Worm (Caenorhabditis elegans): ENCODE results near the gene gipc-1.
A peak's percentile ranks its signal among the peaks of the same experiment; 100 is the strongest.

gipc-1 gene

ce11 chrIII:4875663-4876062 lies 5.1 kb downstream of the gipc-1 start:
- peak in 1 of 3 experiments; percentile 61 for TF ChIP-seq lin-35 (GFP tag; optimal IDR thresholded peaks at IDR 0.05)
- no peak for TF ChIP-seq let-526 (GFP tag; IDR thresholded peaks at IDR 0.05)

- TF ChIP-seq egrh-3 (GFP tag; IDR thresholded peaks at IDR 0.05) = no peak
- peak; percentile 48; the same call in 1 of the 2 replicates for TF ChIP-seq D2030.7 (GFP tag; IDR thresholded peaks at IDR 0.05)
- peak; percentile 69 for TF ChIP-seq lin-54 (GFP tag; optimal IDR thresholded peaks at IDR 0.05)
- TF ChIP-seq him-1 (tag; optimal IDR thresholded peaks at IDR 0.05) = peak; percentile 15
- TF ChIP-seq B0019.2 (GFP tag; conservative IDR thresholded peaks at IDR 0.05) = no peak
- TF ChIP-seq lin-35 (GFP tag; optimal IDR thresholded peaks at IDR 0.05) = peak in 1 of 3 experiments; percentile 52
- no peak for TF ChIP-seq tbx-9 (tag; optimal IDR thresholded peaks at IDR 0.05; ENCODE audit: borderline replicate concordance)
- no peak for TF ChIP-seq hmg-20 (GFP tag; IDR thresholded peaks at IDR 0.05)
- TF ChIP-seq lsl-1 (GFP tag; optimal IDR thresholded peaks at IDR 0.05) = peak; percentile 37
- no peak for TF ChIP-seq athp-1 (tag; optimal IDR thresholded peaks at IDR 0.05)
- no peak for TF ChIP-seq nhr-27 (tag; optimal IDR thresholded peaks at IDR 0.05)
- no peak for TF ChIP-seq ceh-27 (GFP tag; optimal IDR thresholded peaks at IDR 0.05)
- TF ChIP-seq bed-2 (GFP tag; IDR thresholded peaks at IDR 0.05) = no peak
- no peak for TF ChIP-seq nfya-1 (tag; optimal IDR thresholded peaks at IDR 0.05; ENCODE audit: borderline replicate concordance, insufficient read depth)
- TF ChIP-seq dpl-1 (GFP tag; optimal IDR thresholded peaks at IDR 0.05) = peak; percentile 44
- TF ChIP-seq nhr-179 (tag; optimal IDR thresholded peaks at IDR 0.05) = no peak
- TF ChIP-seq dox-1 (GFP tag; IDR thresholded peaks at IDR 0.05) = 0 out of 2 replicates have a peak, but pooled peaks have one; percentile 11
- TF ChIP-seq efl-1 (GFP tag; optimal IDR thresholded peaks at IDR 0.05) = peak; percentile 76
- no peak for TF ChIP-seq dpff-1 (tag; optimal IDR thresholded peaks at IDR 0.05)
- no peak for TF ChIP-seq Y95B8A.8 (GFP tag; IDR thresholded peaks at IDR 0.05)
- no peak for TF ChIP-seq F57C9.4 (tag; optimal IDR thresholded peaks at IDR 0.05)
- 0 out of 2 replicates have a peak, but pooled peaks have one; percentile 18 for TF ChIP-seq F33H1.4 (GFP tag; IDR thresholded peaks at IDR 0.05)
- no peak for TF ChIP-seq zfh-2 (GFP tag; conservative IDR thresholded peaks at IDR 0.05)
- TF ChIP-seq madf-6 (GFP tag; IDR thresholded peaks at IDR 0.05) = peak; percentile 63
- TF ChIP-seq snpc-1.1 (tag; optimal IDR thresholded peaks at IDR 0.05; ENCODE audit: insufficient read depth) = no peak
- TF ChIP-seq let-526 (GFP tag; IDR thresholded peaks at IDR 0.05) = no peak
- peak; percentile 86 for TF ChIP-seq mcd-1 (GFP tag; IDR thresholded peaks at IDR 0.05)
- no peak for TF ChIP-seq egl-18 (GFP tag; IDR thresholded peaks at IDR 0.05)
- TF ChIP-seq ama-1 (optimal IDR thresholded peaks at IDR 0.05) = no peak
- no peak for TF ChIP-seq ama-1 (GFP tag; optimal IDR thresholded peaks at IDR 0.05)
- no peak for TF ChIP-seq sdz-38 (tag; optimal IDR thresholded peaks at IDR 0.05)
Measured at ce11 chrIII:4878281-4878680, 7.7 kb downstream of the gipc-1 start, which contains the start of the genes tost-1 and arx-6. Gene tost-1, minus strand, starts transcription at chrIII:4878311. Gene arx-6, plus strand, starts transcription at chrIII:4878658.

- TF ChIP-seq F49E8.2 (tag; optimal IDR thresholded peaks at IDR 0.05; ENCODE audit: insufficient read depth) (peak; percentile 36), ekl-4 (GFP tag; IDR thresholded peaks at IDR 0.05) (0 out of 2 replicates have a peak, but pooled peaks have one; percentile 20), repo-1 (tag; optimal IDR thresholded peaks at IDR 0.05) (no peak), madf-6 (GFP tag; IDR thresholded peaks at IDR 0.05) (peak; percentile 42; the same call in 1 of the 2 replicates), B0336.3 (GFP tag; IDR thresholded peaks at IDR 0.05) (0 out of 2 replicates have a peak, but pooled peaks have one; percentile 26), snpc-3.4 (tag; optimal IDR thresholded peaks at IDR 0.05) (no peak), nhr-90 (tag; optimal IDR thresholded peaks at IDR 0.05) (no peak), xnd-1 (tag; optimal IDR thresholded peaks at IDR 0.05) (peak; percentile 11), Y53G8AR.9 (GFP tag; conservative IDR thresholded peaks at IDR 0.05) (0 out of 2 replicates have a peak, but pooled peaks have one; percentile 37)
Measured at ce11 chrIII:4879445-4879844, 8.9 kb downstream of the gipc-1 start, which contains the start of gene C35D10.1. Gene C35D10.1, plus strand, starts transcription at chrIII:4879745.

All from whole organism, young adult.